Worm (Caenorhabditis elegans) whole organism, L2 larva: ENCODE data around the gene srg-11.

ENCODE experiments used
- C34F6.9 ChIP-seq: fragments of 150-350 bp; optimal IDR thresholded peaks from 2 replicates; lab custom pipeline; 2014; ENCODE audit warnings: missing biosample characterization, missing genetic modification characterization
- F13H6.1 ChIP-seq: sonication (generic microtip); optimal IDR thresholded peaks from 2 replicates; lab custom pipeline; 2016; ENCODE audit warnings: missing genetic modification characterization, missing compliant biosample characterization
- R02D3.7 ChIP-seq: fragments of 150-350 bp; optimal IDR thresholded peaks from 2 replicates; lab custom pipeline; 2014; ENCODE audit warnings: missing biosample characterization, missing genetic modification characterization
- Y55F3AM.14 ChIP-seq: fragments of 200-800 bp; sonication (Bioruptor generic); optimal IDR thresholded peaks from 2 replicates; lab custom pipeline; 2018; ENCODE audit warnings: mild to moderate bottlenecking, missing genetic modification characterization, missing compliant biosample characterization
- ZK546.5 ChIP-seq: sonication (generic microtip); optimal IDR thresholded peaks from 2 replicates; lab custom pipeline; 2017; ENCODE audit warnings: missing biosample characterization, missing genetic modification characterization
- alr-1 ChIP-seq: fragments of 150-350 bp; optimal IDR thresholded peaks from 2 replicates; lab custom pipeline; 2014; ENCODE audit warnings: missing biosample characterization, missing genetic modification characterization
- aly-2 ChIP-seq: fragments of 150-350 bp; optimal IDR thresholded peaks from 2 replicates; lab custom pipeline; 2014; ENCODE audit warnings: missing biosample characterization, missing genetic modification characterization
- ama-1 ChIP-seq: fragments of 150-350 bp; optimal IDR thresholded peaks from 2 replicates; lab custom pipeline; 2018; ENCODE audit warnings: inconsistent platforms
- blmp-1 ChIP-seq: sonication (generic microtip); optimal IDR thresholded peaks from 2 replicates; lab custom pipeline; 2017; ENCODE audit warnings: missing genetic modification characterization, mild to moderate bottlenecking, missing compliant biosample characterization, antibody characterized with exemption, moderate library complexity; ENCODE audit not compliant: insufficient read depth
- ceh-16 ChIP-seq: fragments of 150-350 bp; optimal IDR thresholded peaks from 2 replicates; lab custom pipeline; 2014; ENCODE audit warnings: missing biosample characterization, missing genetic modification characterization
- ceh-82 ChIP-seq: fragments of 150-350 bp; optimal IDR thresholded peaks from 2 replicates; lab custom pipeline; 2014; ENCODE audit warnings: missing biosample characterization, missing genetic modification characterization
- crh-2 ChIP-seq: sonication (generic microtip); optimal IDR thresholded peaks from 2 replicates; lab custom pipeline; 2017; ENCODE audit warnings: missing biosample characterization, missing genetic modification characterization
- dmd-4 ChIP-seq: sonication (generic microtip); optimal IDR thresholded peaks from 2 replicates; lab custom pipeline; 2017; ENCODE audit warnings: missing biosample characterization, missing genetic modification characterization
- egl-27 ChIP-seq: sonication (generic microtip); optimal IDR thresholded peaks from 3 replicates; lab custom pipeline; 2017; ENCODE audit warnings: missing biosample characterization, missing genetic modification reagents, missing genetic modification characterization
- elt-1 ChIP-seq: fragments of 150-350 bp; optimal IDR thresholded peaks from 2 replicates; lab custom pipeline; 2014; ENCODE audit warnings: missing biosample characterization, missing genetic modification characterization
- elt-3 ChIP-seq: sonication (generic microtip); optimal IDR thresholded peaks from 2 replicates; lab custom pipeline; 2017; ENCODE audit warnings: missing biosample characterization, missing genetic modification characterization
- fos-1 ChIP-seq: fragments of 150-350 bp; optimal IDR thresholded peaks from 2 replicates; lab custom pipeline; 2014; ENCODE audit warnings: missing biosample characterization, missing genetic modification characterization
- gmeb-1 ChIP-seq: fragments of 150-350 bp; optimal IDR thresholded peaks from 2 replicates; lab custom pipeline; 2014; ENCODE audit warnings: missing biosample characterization, missing genetic modification characterization
- lin-11 ChIP-seq: fragments of 150-350 bp; sonication (generic microtip); optimal IDR thresholded peaks from 2 replicates; lab custom pipeline; 2014; ENCODE audit warnings: missing biosample characterization, missing genetic modification characterization, inconsistent platforms, mixed read lengths
- lin-13 ChIP-seq: fragments of 150-350 bp; optimal IDR thresholded peaks from 2 replicates; lab custom pipeline; 2014; ENCODE audit warnings: missing biosample characterization, missing genetic modification reagents, missing genetic modification characterization
- lin-39 ChIP-seq: fragments of 150-350 bp; optimal IDR thresholded peaks from 2 replicates; lab custom pipeline; 2014; ENCODE audit warnings: missing biosample characterization, missing genetic modification reagents, missing genetic modification characterization
- lsy-2 ChIP-seq, 2 experiments: fragments of 150-350 bp in 1 of 2; sonication (generic microtip) in 1 of 2; optimal IDR thresholded peaks; 2 replicates each; lab custom pipeline; 2014 to 2017; ENCODE audit warnings: missing biosample characterization in 2 of 2, missing genetic modification characterization in 2 of 2
- mab-5 ChIP-seq: fragments of 150-350 bp; optimal IDR thresholded peaks from 2 replicates; lab custom pipeline; 2014; ENCODE audit warnings: missing biosample characterization, missing genetic modification characterization
- mbf-1 ChIP-seq: sonication (generic microtip); optimal IDR thresholded peaks from 2 replicates; lab custom pipeline; 2017; ENCODE audit warnings: missing biosample characterization, missing genetic modification characterization
- mdl-1 ChIP-seq, 2 experiments: fragments of 150-350 bp in 1 of 2; sonication (generic microtip) in 1 of 2; optimal IDR thresholded peaks; 2 replicates each; lab custom pipeline; 2017; ENCODE audit warnings: missing biosample characterization in 2 of 2, missing genetic modification characterization in 2 of 2
- nhr-10 ChIP-seq: sonication (generic microtip); optimal IDR thresholded peaks from 2 replicates; lab custom pipeline; 2017; ENCODE audit warnings: missing biosample characterization, missing genetic modification characterization
- nhr-11 ChIP-seq: fragments of 150-350 bp; optimal IDR thresholded peaks from 2 replicates; lab custom pipeline; 2014; ENCODE audit warnings: missing biosample characterization, missing genetic modification characterization
- nhr-12 ChIP-seq: fragments of 150-350 bp; optimal IDR thresholded peaks from 2 replicates; lab custom pipeline; 2014; ENCODE audit warnings: missing biosample characterization, missing genetic modification characterization
- nhr-129 ChIP-seq: fragments of 150-350 bp; optimal IDR thresholded peaks from 2 replicates; lab custom pipeline; 2014; ENCODE audit warnings: missing biosample characterization, missing genetic modification characterization
- nhr-21 ChIP-seq: fragments of 150-350 bp; optimal IDR thresholded peaks from 2 replicates; lab custom pipeline; 2014; ENCODE audit warnings: missing biosample characterization, missing genetic modification characterization
- nhr-23 ChIP-seq: fragments of 150-350 bp; optimal IDR thresholded peaks from 2 replicates; lab custom pipeline; 2014; ENCODE audit warnings: missing biosample characterization, missing genetic modification reagents, missing genetic modification characterization
- nhr-237 ChIP-seq: fragments of 150-350 bp; optimal IDR thresholded peaks from 2 replicates; lab custom pipeline; 2014; ENCODE audit warnings: missing biosample characterization, missing genetic modification characterization
- nhr-25 ChIP-seq: fragments of 150-350 bp; sonication (generic microtip); optimal IDR thresholded peaks from 3 replicates; lab custom pipeline; 2014; ENCODE audit warnings: missing biosample characterization, missing genetic modification characterization
- nhr-6 ChIP-seq: fragments of 150-350 bp; optimal IDR thresholded peaks from 2 replicates; lab custom pipeline; 2014; ENCODE audit warnings: missing biosample characterization, missing genetic modification characterization
- nhr-77 ChIP-seq: fragments of 150-350 bp; optimal IDR thresholded peaks from 2 replicates; lab custom pipeline; 2014; ENCODE audit warnings: missing biosample characterization, missing genetic modification characterization
- peb-1 ChIP-seq: fragments of 150-350 bp; optimal IDR thresholded peaks from 2 replicates; lab custom pipeline; 2014; ENCODE audit warnings: missing biosample characterization, missing genetic modification characterization
- sem-4 ChIP-seq: fragments of 150-350 bp; optimal IDR thresholded peaks from 2 replicates; lab custom pipeline; 2014; ENCODE audit warnings: missing biosample characterization, missing genetic modification reagents, missing genetic modification characterization
- skn-1 ChIP-seq: sonication (generic microtip); optimal IDR thresholded peaks from 2 replicates; lab custom pipeline; 2017; ENCODE audit warnings: missing biosample characterization, missing genetic modification characterization
- sma-3 ChIP-seq: sonication (generic microtip); optimal IDR thresholded peaks from 2 replicates; lab custom pipeline; 2016; ENCODE audit warnings: missing genetic modification reagents, missing genetic modification characterization, missing compliant biosample characterization
- sma-9 ChIP-seq, 2 experiments: fragments of 150-350 bp in 1 of 2; sonication (generic microtip) in 1 of 2; optimal IDR thresholded peaks; 2 replicates each; lab custom pipeline; 2014 to 2016; ENCODE audit warnings: missing genetic modification characterization in 2 of 2, mild to moderate bottlenecking in 1 of 2, missing biosample characterization in 1 of 2, missing compliant biosample characterization in 1 of 2, missing genetic modification reagents in 1 of 2, moderate library complexity in 1 of 2
- snpc-4 ChIP-seq: fragments of 150-350 bp; optimal IDR thresholded peaks from 2 replicates; lab custom pipeline; 2014; ENCODE audit warnings: missing biosample characterization, missing genetic modification characterization
- unc-39 ChIP-seq: fragments of 150-350 bp; optimal IDR thresholded peaks from 2 replicates; lab custom pipeline; 2014; ENCODE audit warnings: missing biosample characterization, missing genetic modification characterization
- unc-55 ChIP-seq: fragments of 150-350 bp; sonication (generic microtip); optimal IDR thresholded peaks from 3 replicates; lab custom pipeline; 2014; ENCODE audit warnings: missing biosample characterization, missing genetic modification reagents, missing genetic modification characterization
- unc-62 ChIP-seq: fragments of 150-350 bp; optimal IDR thresholded peaks from 2 replicates; lab custom pipeline; 2014; ENCODE audit warnings: missing biosample characterization, missing genetic modification reagents, missing genetic modification characterization
- zag-1 ChIP-seq: fragments of 150-350 bp; optimal IDR thresholded peaks from 2 replicates; lab custom pipeline; 2014; ENCODE audit warnings: missing biosample characterization, missing genetic modification characterization
- ztf-1 ChIP-seq: fragments of 200-800 bp; sonication (Bioruptor generic); conservative IDR thresholded peaks from 2 replicates; pipeline ENCODE4 v1.3.6; 2022; ENCODE audit warnings: missing genetic modification characterization, missing compliant biosample characterization
- ztf-11 ChIP-seq: sonication (generic microtip); optimal IDR thresholded peaks from 2 replicates; lab custom pipeline; 2017; ENCODE audit warnings: missing biosample characterization, missing genetic modification characterization
- ztf-4 ChIP-seq: fragments of 150-350 bp; optimal IDR thresholded peaks from 2 replicates; lab custom pipeline; 2014; ENCODE audit warnings: missing biosample characterization, missing genetic modification characterization

The srg-11 gene

ce11 chrIII:4689595-4689994, 9.8 kb downstream of the srg-11 start (continued):
- TF ChIP-seq lin-11 (tag; lab: Kevin White, UChicago), result peak; percentile 48
- TF ChIP-seq unc-62, result no peak
- TF ChIP-seq R02D3.7, result no peak
- TF ChIP-seq ceh-16 (tag; lab: Kevin White, UChicago), result no peak
- TF ChIP-seq mbf-1, result no peak
- TF ChIP-seq gmeb-1 (tag; lab: Kevin White, UChicago), result peak; percentile 74
- TF ChIP-seq ama-1, result no peak
- TF ChIP-seq skn-1, result no peak
- TF ChIP-seq nhr-77 (tag; lab: Kevin White, UChicago), result no peak
- no peak for TF ChIP-seq ZK546.5 (tag; lab: Kevin White, UChicago)
- peak; percentile 68 for TF ChIP-seq C34F6.9 (tag; lab: Kevin White, UChicago)
- peak; percentile 32 for TF ChIP-seq nhr-11 (tag; lab: Kevin White, UChicago)
- TF ChIP-seq nhr-23 (tag; lab: Kevin White, UChicago), result no peak
- TF ChIP-seq sma-3 (GFP tag; lab: Kevin White, UChicago), result peak; percentile 76
- TF ChIP-seq egl-27 (tag; lab: Kevin White, UChicago), result peak; percentile 77

- TF ChIP-seq C34F6.9 (tag; lab: Kevin White, UChicago) (peak; percentile 86), zag-1 (tag; lab: Kevin White, UChicago) (no peak), nhr-237 (tag; lab: Kevin White, UChicago) (no peak), lin-11 (tag; lab: Kevin White, UChicago) (peak; percentile 28), nhr-23 (tag; lab: Kevin White, UChicago) (no peak), ceh-16 (tag; lab: Kevin White, UChicago) (no peak), nhr-11 (tag; lab: Kevin White, UChicago) (no peak), sem-4 (tag; lab: Kevin White, UChicago) (peak; percentile 10), ceh-82 (tag; lab: Kevin White, UChicago) (no peak), nhr-129 (tag; lab: Kevin White, UChicago) (peak; percentile 79), sma-9 (GFP tag; optimal IDR thresholded peaks at IDR 0.05; lab: Kevin White, UChicago) (peak; percentile 52), sma-9 (tag; optimal IDR thresholded peaks at IDR 0.05; lab: Kevin White, UChicago) (no peak), aly-2 (tag; lab: Kevin White, UChicago) (no peak), skn-1 (no peak), egl-27 (tag; lab: Kevin White, UChicago) (no peak), dmd-4 (no peak), mab-5 (tag; lab: Kevin White, UChicago) (no peak), snpc-4 (tag; lab: Kevin White, UChicago) (no peak), nhr-77 (tag; lab: Kevin White, UChicago) (no peak), blmp-1 (tag; lab: Kevin White, UChicago) (peak; percentile 37), lsy-2 (tag; optimal IDR thresholded peaks at IDR 0.05; lab: Kevin White, UChicago) (peak; percentile 9 to 87), ama-1 (no peak), ztf-11 (no peak), ZK546.5 (tag; lab: Kevin White, UChicago) (no peak), elt-3 (tag; lab: Kevin White, UChicago) (no peak), nhr-10 (tag; lab: Kevin White, UChicago) (no peak), elt-1 (tag; lab: Kevin White, UChicago) (no peak), peb-1 (tag; lab: Kevin White, UChicago) (no peak), ztf-1 (no peak), R02D3.7 (no peak), fos-1 (tag; lab: Kevin White, UChicago) (peak; percentile 70), lin-13 (GFP tag; lab: Kevin White, UChicago) (peak; percentile 29), alr-1 (no peak), unc-55 (GFP tag; lab: Kevin White, UChicago) (peak; percentile 77), gmeb-1 (tag; lab: Kevin White, UChicago) (peak; percentile 76), mbf-1 (no peak), unc-62 (no peak), sma-3 (GFP tag; lab: Kevin White, UChicago) (peak; percentile 58), ztf-4 (tag; lab: Kevin White, UChicago) (no peak), nhr-6 (tag; lab: Kevin White, UChicago) (no peak), nhr-25 (tag; lab: Kevin White, UChicago) (peak; percentile 60), nhr-21 (tag; lab: Kevin White, UChicago) (peak; percentile 21), F13H6.1 (tag; lab: Kevin White, UChicago) (peak; percentile 50), mdl-1 (tag; optimal IDR thresholded peaks at IDR 0.05; lab: Kevin White, UChicago) (no peak), crh-2 (peak; percentile 60), Y55F3AM.14 (no peak), nhr-12 (no peak), lin-39 (tag; lab: Kevin White, UChicago) (no peak), unc-39 (tag; lab: Kevin White, UChicago) (no peak)
Observed at ce11 chrIII:4693281-4693680, 13.5 kb downstream of the srg-11 start, which contains the start of gene nifk-1. nifk-1 (minus strand) TSS chrIII:4693307.
